Fruit fly (Drosophila melanogaster) whole organism, embryonic: ENCODE results near the gene can.

ENCODE experiments used
- BEAF-32 ChIP-seq: fragments of 200-800 bp; sonication (Bioruptor generic); optimal IDR thresholded peaks from 3 replicates; lab custom pipeline; 2017; ENCODE audit warnings: missing biosample characterization, missing genetic modification characterization, mild to moderate bottlenecking, moderate library complexity, missing genetic modification reagents
- Bgb ChIP-seq: fragments of 200-800 bp; sonication (Bioruptor generic); IDR thresholded peaks from 2 replicates; pipeline ENCODE4 v1.3.6; 2022; ENCODE audit warnings: missing biosample characterization, missing genetic modification characterization; ENCODE audit not compliant: partially characterized antibody
- CG10147 ChIP-seq: fragments of 200-800 bp; sonication (Bioruptor generic); optimal IDR thresholded peaks from 2 replicates; lab custom pipeline; 2019; ENCODE audit warnings: missing biosample characterization, mild to moderate bottlenecking, missing genetic modification characterization, moderate library complexity
- CG10462 ChIP-seq: fragments of 200-800 bp; sonication (Bioruptor generic); optimal IDR thresholded peaks from 2 replicates; lab custom pipeline; 2016; ENCODE audit warnings: missing biosample characterization, missing genetic modification characterization
- CG10979 ChIP-seq: fragments of 200-800 bp; sonication (Bioruptor generic); optimal IDR thresholded peaks from 2 replicates; lab custom pipeline; 2018; ENCODE audit warnings: missing biosample characterization, mild to moderate bottlenecking, missing genetic modification characterization, moderate library complexity
- CG12219 ChIP-seq: fragments of 200-800 bp; sonication (Bioruptor generic); optimal IDR thresholded peaks from 3 replicates; lab custom pipeline; 2018; ENCODE audit warnings: missing biosample characterization, mild to moderate bottlenecking, missing genetic modification characterization
- CG13287 ChIP-seq: fragments of 200-800 bp; sonication (Bioruptor generic); IDR thresholded peaks from 2 replicates; pipeline ENCODE4 v1.3.6; 2022; ENCODE audit warnings: missing biosample characterization, missing genetic modification characterization; ENCODE audit not compliant: partially characterized antibody
- CG13424 ChIP-seq: fragments of 200-800 bp; sonication (Bioruptor generic); optimal IDR thresholded peaks from 2 replicates; lab custom pipeline; 2019; ENCODE audit warnings: missing biosample characterization, mild to moderate bottlenecking, missing genetic modification characterization, moderate library complexity
- CG18262 ChIP-seq: fragments of 200-800 bp; optimal IDR thresholded peaks from 3 replicates; lab custom pipeline; 2019; ENCODE audit warnings: missing biosample characterization, mild to moderate bottlenecking, missing genetic modification characterization, moderate library complexity
- CG2116 ChIP-seq: fragments of 200-800 bp; sonication (Bioruptor generic); optimal IDR thresholded peaks from 3 replicates; lab custom pipeline; 2018; ENCODE audit warnings: missing biosample characterization, mild to moderate bottlenecking, missing genetic modification characterization
- CG2712 ChIP-seq: fragments of 200-800 bp; optimal IDR thresholded peaks from 3 replicates; lab custom pipeline; 2019; ENCODE audit warnings: missing biosample characterization, mild to moderate bottlenecking, missing genetic modification characterization, moderate library complexity
- CG2889 ChIP-seq: fragments of 200-800 bp; sonication (Bioruptor generic); IDR thresholded peaks from 3 replicates; pipeline ENCODE4 v1.3.6; 2022; ENCODE audit warnings: missing biosample characterization, missing genetic modification characterization
- CG33213 ChIP-seq: fragments of 200-800 bp; sonication (Bioruptor generic); optimal IDR thresholded peaks from 3 replicates; lab custom pipeline; 2016; ENCODE audit warnings: missing biosample characterization, missing genetic modification characterization
- CG3726 ChIP-seq: fragments of 200-800 bp; sonication (Bioruptor generic); IDR thresholded peaks from 3 replicates; pipeline ENCODE4, ENCODE4 v1.3.6; 2022; ENCODE audit warnings: missing biosample characterization, missing genetic modification characterization
- CG6254 ChIP-seq: fragments of 200-800 bp; sonication (Bioruptor generic); optimal IDR thresholded peaks from 3 replicates; lab custom pipeline; 2017; ENCODE audit warnings: mild to moderate bottlenecking, missing biosample characterization, missing genetic modification reagents, missing genetic modification characterization
- CG6683 ChIP-seq: fragments of 200-800 bp; sonication (Bioruptor generic); optimal IDR thresholded peaks from 2 replicates; lab custom pipeline; 2017; ENCODE audit warnings: missing biosample characterization, mild to moderate bottlenecking, missing genetic modification characterization, missing genetic modification reagents
- CG6765 ChIP-seq: fragments of 200-800 bp; sonication (Bioruptor generic); optimal IDR thresholded peaks from 3 replicates; lab custom pipeline; 2017; ENCODE audit warnings: missing biosample characterization, mild to moderate bottlenecking, missing genetic modification characterization
- CG7963 ChIP-seq: fragments of 200-800 bp; sonication (Bioruptor generic); IDR thresholded peaks from 3 replicates; pipeline ENCODE4 v1.3.6; 2022; ENCODE audit warnings: missing biosample characterization, missing genetic modification characterization; ENCODE audit not compliant: partially characterized antibody
- CG8765 ChIP-seq: fragments of 200-800 bp; sonication (Bioruptor generic); IDR thresholded peaks from 2 replicates; pipeline ENCODE4 v1.3.6; 2022; ENCODE audit warnings: missing biosample characterization, missing genetic modification characterization
- CG9609 ChIP-seq: fragments of 200-800 bp; sonication (Bioruptor generic); optimal IDR thresholded peaks from 3 replicates; lab custom pipeline; 2016; ENCODE audit warnings: missing biosample characterization, missing genetic modification characterization
- CG9797 ChIP-seq: fragments of 200-800 bp; sonication (Bioruptor generic); optimal IDR thresholded peaks from 3 replicates; lab custom pipeline; 2018; ENCODE audit warnings: missing biosample characterization, mild to moderate bottlenecking, missing genetic modification characterization
- CHES-1-like ChIP-seq: fragments of 200-800 bp; sonication (Bioruptor generic); optimal IDR thresholded peaks from 2 replicates; lab custom pipeline; 2016; ENCODE audit warnings: missing biosample characterization, missing genetic modification characterization
- CTCF ChIP-seq: fragments of 200-800 bp; sonication (Bioruptor generic); optimal IDR thresholded peaks from 2 replicates; lab custom pipeline; 2017; ENCODE audit warnings: missing biosample characterization, mild to moderate bottlenecking, missing genetic modification characterization, moderate library complexity
- Dbx ChIP-seq: fragments of 200-800 bp; sonication (Bioruptor generic); IDR thresholded peaks from 3 replicates; pipeline ENCODE4 v1.3.6; 2022; ENCODE audit warnings: missing biosample characterization, missing genetic modification characterization
- Dll ChIP-seq: fragments of 200-800 bp; sonication (Bioruptor generic); IDR thresholded peaks from 4 replicates; pipeline ENCODE4 v1.3.6; 2022; ENCODE audit warnings: missing biosample characterization, missing genetic modification characterization; ENCODE audit not compliant: partially characterized antibody
- Fer3 ChIP-seq: fragments of 200-800 bp; sonication (Bioruptor generic); optimal IDR thresholded peaks from 2 replicates; lab custom pipeline; 2018; ENCODE audit warnings: missing biosample characterization, mild to moderate bottlenecking, missing genetic modification characterization, moderate library complexity
- Lhr ChIP-seq: fragments of 200-800 bp; sonication (Bioruptor generic); optimal IDR thresholded peaks from 3 replicates; lab custom pipeline; 2017; ENCODE audit warnings: mild to moderate bottlenecking, missing biosample characterization, missing genetic modification reagents, missing genetic modification characterization
- Lim3 ChIP-seq: fragments of 200-800 bp; sonication (Bioruptor generic); IDR thresholded peaks from 2 replicates; pipeline ENCODE4 v1.3.6; 2022; ENCODE audit warnings: missing biosample characterization, missing genetic modification characterization
- MESR4 ChIP-seq: fragments of 200-800 bp; sonication (Bioruptor generic); optimal IDR thresholded peaks from 2 replicates; lab custom pipeline; 2018; ENCODE audit warnings: missing biosample characterization, mild to moderate bottlenecking, missing genetic modification characterization, moderate library complexity
- Myb ChIP-seq: fragments of 200-800 bp; sonication (Bioruptor generic); optimal IDR thresholded peaks from 2 replicates; lab custom pipeline; 2016; ENCODE audit warnings: missing biosample characterization, missing genetic modification characterization
- Neu2 ChIP-seq: fragments of 200-800 bp; sonication (Bioruptor generic); optimal IDR thresholded peaks from 3 replicates; lab custom pipeline; 2016; ENCODE audit warnings: missing biosample characterization, missing genetic modification characterization, borderline replicate concordance
- Pdp1 ChIP-seq, 2 experiments: fragments of 200-800 bp; sonication (Bioruptor generic); optimal IDR thresholded peaks; 3 replicates each; lab custom pipeline; 2016; ENCODE audit warnings: missing biosample characterization in 2 of 2, missing genetic modification characterization in 2 of 2, mild to moderate bottlenecking in 1 of 2, moderate library complexity in 1 of 2
- Sox102F ChIP-seq: fragments of 200-800 bp; sonication (Bioruptor generic); optimal IDR thresholded peaks from 2 replicates; lab custom pipeline; 2018; ENCODE audit warnings: missing biosample characterization, mild to moderate bottlenecking, missing genetic modification characterization, moderate library complexity
- amos ChIP-seq: fragments of 200-800 bp; sonication (Bioruptor generic); IDR thresholded peaks from 2 replicates; pipeline ENCODE4 v1.3.6; 2022; ENCODE audit warnings: missing biosample characterization, missing genetic modification characterization; ENCODE audit not compliant: partially characterized antibody
- bigmax ChIP-seq: fragments of 200-800 bp; sonication (Bioruptor generic); optimal IDR thresholded peaks from 2 replicates; lab custom pipeline; 2018; ENCODE audit warnings: missing biosample characterization, mild to moderate bottlenecking, missing genetic modification characterization
- bowl ChIP-seq: fragments of 200-800 bp; sonication (Bioruptor generic); IDR thresholded peaks from 2 replicates; pipeline ENCODE4 v1.3.6; 2022; ENCODE audit warnings: missing biosample characterization, missing genetic modification characterization
- br ChIP-seq: fragments of >200 bp; optimal IDR thresholded peaks from 2 replicates; lab custom pipeline; 2017
- bsh ChIP-seq, 2 experiments: fragments of 200-800 bp; sonication (Bioruptor generic); optimal IDR thresholded peaks; 2 replicates each; lab custom pipeline; 2017 to 2018; ENCODE audit warnings: mild to moderate bottlenecking in 2 of 2, missing biosample characterization in 2 of 2, missing genetic modification characterization in 2 of 2, moderate library complexity in 1 of 2
- da ChIP-seq: fragments of 200-800 bp; sonication (Bioruptor generic); optimal IDR thresholded peaks from 2 replicates; lab custom pipeline; 2016; ENCODE audit warnings: missing biosample characterization, missing genetic modification characterization
- esg ChIP-seq: fragments of 200-800 bp; sonication (Bioruptor generic); conservative IDR thresholded peaks from 2 replicates; pipeline ENCODE4 v1.3.6; 2022; ENCODE audit warnings: missing biosample characterization, missing genetic modification characterization
- ftz-f1 ChIP-seq: fragments of 200-800 bp; sonication (Bioruptor generic); optimal IDR thresholded peaks from 2 replicates; lab custom pipeline; 2016; ENCODE audit warnings: missing biosample characterization, missing genetic modification characterization
- gcm ChIP-seq: fragments of 200-800 bp; sonication (Bioruptor generic); optimal IDR thresholded peaks from 2 replicates; lab custom pipeline; 2019; ENCODE audit warnings: missing biosample characterization, mild to moderate bottlenecking, missing genetic modification characterization, moderate library complexity
- lola ChIP-seq, 3 experiments: fragments of >200 bp in 2 of 3; fragments of 200-800 bp in 1 of 3; sonication (Bioruptor generic) in 1 of 3; optimal IDR thresholded peaks; 2 replicates each; lab custom pipeline; 2017 to 2019; ENCODE audit warnings: missing biosample characterization in 3 of 3, missing genetic modification characterization in 3 of 3, mild to moderate bottlenecking in 1 of 3, moderate library complexity in 1 of 3
- luna ChIP-seq: fragments of 200-800 bp; sonication (Bioruptor generic); optimal IDR thresholded peaks from 2 replicates; lab custom pipeline; 2016; ENCODE audit warnings: missing biosample characterization, missing genetic modification characterization
- mirr ChIP-seq: fragments of 200-800 bp; sonication (Bioruptor generic); optimal IDR thresholded peaks from 3 replicates; lab custom pipeline; 2018; ENCODE audit warnings: missing biosample characterization, mild to moderate bottlenecking, missing genetic modification characterization
- org-1 ChIP-seq: fragments of 200-800 bp; sonication (Bioruptor generic); optimal IDR thresholded peaks from 2 replicates; lab custom pipeline; 2017; ENCODE audit warnings: missing biosample characterization, missing genetic modification characterization
- otp ChIP-seq: fragments of 200-800 bp; sonication (Bioruptor generic); IDR thresholded peaks from 3 replicates; pipeline ENCODE4, ENCODE4 v1.3.6; 2022; ENCODE audit warnings: missing biosample characterization, missing genetic modification characterization
- pita ChIP-seq: fragments of 200-800 bp; sonication (Bioruptor generic); optimal IDR thresholded peaks from 2 replicates; lab custom pipeline; 2017; ENCODE audit warnings: missing biosample characterization, mild to moderate bottlenecking, missing genetic modification characterization
- tll ChIP-seq, 2 experiments: fragments of 200-800 bp in 1 of 2; fragments of >200 bp in 1 of 2; sonication (Bioruptor generic) in 1 of 2; optimal IDR thresholded peaks; 2 replicates each; lab custom pipeline; 2017 to 2019; ENCODE audit warnings: missing biosample characterization in 2 of 2, missing genetic modification characterization in 2 of 2, mild to moderate bottlenecking in 1 of 2, moderate library complexity in 1 of 2
- toy ChIP-seq: fragments of 200-800 bp; sonication (Bioruptor generic); IDR thresholded peaks from 2 replicates; pipeline ENCODE4 v1.3.6; 2022; ENCODE audit warnings: missing biosample characterization, missing genetic modification characterization

Gene can

dm6 chr3L:10225214-10225729, 41.6 kb downstream of the can start, which contains the start of gene scramb1 (continued):
- TF ChIP-seq bowl (GFP tag; lab: Robert Waterston, UW), result no peak
- no peak for TF ChIP-seq otp (GFP tag; lab: Robert Waterston, UW)
- TF ChIP-seq CG12219 (GFP tag; lab: Kevin White, UChicago), result no peak
- peak; percentile 26 for TF ChIP-seq CG9797 (GFP tag; lab: Kevin White, UChicago)
- TF ChIP-seq Lim3, result no peak
- no peak for TF ChIP-seq CG10979 (tag; lab: Kevin White, UChicago)
- TF ChIP-seq org-1 (GFP tag; lab: Kevin White, UChicago), result no peak
- no peak for TF ChIP-seq Pdp1 (GFP tag; optimal IDR thresholded peaks at IDR 0.05; lab: Kevin White, UChicago)
- no peak for TF ChIP-seq Fer3 (tag; lab: Kevin White, UChicago)
- TF ChIP-seq esg (GFP tag; lab: Robert Waterston, UW), result no peak
- TF ChIP-seq CG6765 (GFP tag; lab: Kevin White, UChicago), result no peak
- TF ChIP-seq CG10147 (GFP tag; lab: Kevin White, UChicago), result no peak
- no peak for TF ChIP-seq CG6254
- TF ChIP-seq CHES-1-like (GFP tag; lab: Kevin White, UChicago), result no peak
- no peak for TF ChIP-seq CG7963 (GFP tag; lab: Robert Waterston, UW)
- peak; percentile 55 for TF ChIP-seq amos (GFP tag; lab: Robert Waterston, UW)
- no peak for TF ChIP-seq bigmax (GFP tag; lab: Kevin White, UChicago)
- no peak for TF ChIP-seq tll (GFP tag; optimal IDR thresholded peaks at IDR 0.05; lab: Kevin White, UChicago)
- TF ChIP-seq Dll (GFP tag; lab: Robert Waterston, UW), result no peak
- no peak for TF ChIP-seq lola (GFP tag; optimal IDR thresholded peaks at IDR 0.05; lab: Kevin White, UChicago)
- no peak for TF ChIP-seq Dbx
- no peak for TF ChIP-seq CG13424 (tag; lab: Kevin White, UChicago)
- peak; percentile 78 for TF ChIP-seq Myb
- TF ChIP-seq CG2889, result no peak
- TF ChIP-seq Neu2, result no peak
- TF ChIP-seq CG8765 (GFP tag; lab: Robert Waterston, UW), result no peak
- TF ChIP-seq CG9609, result no peak
- TF ChIP-seq pita (GFP tag; lab: Kevin White, UChicago), result peak; percentile 75
- TF ChIP-seq CG3726 (GFP tag; lab: Robert Waterston, UW), result no peak
- no peak for TF ChIP-seq mirr (GFP tag; lab: Kevin White, UChicago)
- TF ChIP-seq CG2116 (GFP tag; lab: Kevin White, UChicago), result no peak
- no peak for TF ChIP-seq br (lab: Kevin White, UChicago)
- no peak for TF ChIP-seq bsh (GFP tag; optimal IDR thresholded peaks at IDR 0.05; lab: Kevin White, UChicago)
- no peak for TF ChIP-seq CG18262 (tag; lab: Kevin White, UChicago)
- TF ChIP-seq Lhr (GFP tag; lab: Kevin White, UChicago), result peak; percentile 15
- TF ChIP-seq da (GFP tag; lab: Kevin White, UChicago), result no peak
- TF ChIP-seq Bgb, result peak; percentile 20; the same call in 1 of the 2 replicates
- TF ChIP-seq CG10462 (GFP tag; lab: Kevin White, UChicago), result no peak
- no peak for TF ChIP-seq toy
- TF ChIP-seq ftz-f1 (GFP tag; lab: Kevin White, UChicago), result no peak
- TF ChIP-seq CG13287 (GFP tag; lab: Robert Waterston, UW), result peak; percentile 31; the same call in 1 of the 2 replicates
- TF ChIP-seq MESR4 (GFP tag; lab: Kevin White, UChicago), result no peak
- no peak for TF ChIP-seq luna
- peak; percentile 35 for TF ChIP-seq CG2712
- no peak for TF ChIP-seq Sox102F (GFP tag; lab: Kevin White, UChicago)
- TF ChIP-seq gcm, result no peak
- peak; percentile 39 for TF ChIP-seq BEAF-32 (GFP tag; lab: Kevin White, UChicago)
- no peak for TF ChIP-seq CG6683 (GFP tag; lab: Kevin White, UChicago)
- TF ChIP-seq CTCF (GFP tag; lab: Kevin White, UChicago), result peak; percentile 93
- TF ChIP-seq CG33213 (GFP tag; lab: Kevin White, UChicago), result no peak
